Worm (Caenorhabditis elegans) whole organism, dauer: ENCODE measurements around the gene F32B6.4.

Experiments used
- unc-62 ChIP-seq: sonication (generic microtip); optimal IDR thresholded peaks from 2 replicates; lab custom pipeline; 2017; ENCODE audit warnings: missing biosample characterization, missing genetic modification reagents, missing genetic modification characterization

F32B6.4 gene

DNA sequence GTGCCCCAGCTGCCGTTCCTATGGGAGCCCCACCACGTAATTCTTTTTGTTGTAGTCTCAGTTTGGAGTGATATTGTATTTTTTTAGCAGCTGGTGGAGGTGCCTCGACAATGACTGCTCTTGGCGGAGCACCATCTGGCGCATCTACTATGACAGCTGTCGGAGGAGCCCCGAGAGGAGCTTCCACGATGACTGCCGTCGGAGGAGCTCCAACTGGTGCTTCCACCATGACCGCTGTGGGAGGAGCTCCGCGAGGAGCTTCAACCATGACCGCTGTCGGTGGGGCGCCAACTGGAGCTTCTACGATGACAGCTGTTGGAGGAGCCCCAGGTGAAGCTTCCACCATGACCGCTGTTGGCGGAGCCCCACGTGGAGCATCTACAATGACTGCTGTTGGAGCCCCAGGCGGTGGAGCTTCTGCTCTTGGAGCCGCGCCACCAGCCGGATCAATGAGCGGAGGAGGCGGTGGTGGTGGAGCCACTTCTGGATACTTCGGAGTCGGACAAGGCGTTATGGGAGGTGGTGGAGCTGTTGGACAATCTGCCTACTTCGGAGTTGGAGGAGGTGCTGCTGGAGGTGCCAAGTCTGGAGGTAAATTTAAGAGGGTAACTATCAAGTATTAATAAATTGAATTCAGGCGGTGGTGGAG lies 38.9 kb downstream of the F32B6.4 start:
- no peak for TF ChIP-seq unc-62 (GFP tag; lab: Kevin White, UChicago)

DNA sequence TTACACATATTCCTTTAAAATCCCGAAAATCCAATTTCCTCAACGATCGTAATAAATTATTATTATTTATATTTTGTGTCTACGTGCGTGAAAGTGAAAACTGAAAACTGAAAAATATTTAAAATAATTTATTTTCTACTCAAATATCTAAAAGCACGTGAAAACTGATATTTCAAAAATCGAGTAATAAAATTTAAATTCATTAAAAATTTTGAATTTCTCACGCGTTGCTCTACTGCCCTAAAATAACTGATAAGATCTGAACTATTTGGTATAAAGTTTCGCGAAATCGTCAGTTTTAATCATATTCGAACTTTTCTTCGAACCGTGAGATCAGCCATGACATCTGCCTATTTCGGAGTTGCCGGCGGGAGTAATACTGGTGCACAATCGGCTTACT lies 39.6 kb downstream of the F32B6.4 start, which contains the start of gene ssq-1:
ssq-1 (plus strand) TSS at position 301 of the 400 bp plus-strand sequence.
- no peak for TF ChIP-seq unc-62 (GFP tag; lab: Kevin White, UChicago)

DNA sequence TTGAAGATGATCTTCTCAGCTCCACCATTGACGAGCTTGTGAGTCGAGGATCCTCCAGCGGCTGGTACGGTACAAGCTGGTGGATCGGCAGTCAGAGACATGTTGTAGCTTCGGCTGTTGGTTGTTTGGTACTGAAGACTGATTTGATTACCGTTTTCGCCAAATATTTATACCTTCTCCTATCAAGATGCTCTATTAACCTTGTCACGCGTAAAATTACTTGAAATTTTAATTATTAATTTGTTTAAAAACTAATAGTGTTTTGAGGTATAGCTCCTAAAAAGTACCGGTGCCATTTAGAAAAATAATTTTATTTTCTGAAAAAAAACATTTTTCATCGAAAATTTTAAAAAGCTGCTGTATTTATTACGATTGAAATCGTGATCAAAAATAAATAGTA lies 40.9 kb downstream of the F32B6.4 start, which contains the start of gene ssp-10:
ssp-10 (minus strand) TSS at position 101 of the 400 bp plus-strand sequence.
- TF ChIP-seq unc-62 (GFP tag; lab: Kevin White, UChicago) = no peak

ce11 chrIV:9849624-9850023 lies 42.2 kb downstream of the F32B6.4 start, which contains the start of gene K07F5.8:
K07F5.8 (minus strand) TSS chrIV:9849724.
- TF ChIP-seq unc-62 (GFP tag; lab: Kevin White, UChicago) = no peak

ce11 chrIV:9848075-9848474 lies 43.8 kb downstream of the F32B6.4 start, which contains the start of gene K07F5.7:
K07F5.7 (minus strand) TSS chrIV:9848175.
- no peak for TF ChIP-seq unc-62 (GFP tag; lab: Kevin White, UChicago)

- no peak for TF ChIP-seq unc-62 (GFP tag; lab: Kevin White, UChicago)
These were observed 45.3 kb downstream of the F32B6.4 start, which contains the start of gene K07F5.6 for ce11 chrIV:9846574-9846973. K07F5.6 (minus strand) TSS chrIV:9846674.

ce11 chrIV:9843760-9844159 lies 48.1 kb downstream of the F32B6.4 start, which contains the start of gene nspd-2:
nspd-2 (plus strand) TSS chrIV:9844060.
- TF ChIP-seq unc-62 (GFP tag; lab: Kevin White, UChicago) = no peak

ce11 chrIV:9842071-9842470 lies 49.8 kb downstream of the F32B6.4 start, which contains the start of gene K07F5.17:
K07F5.17 (plus strand) TSS chrIV:9842371.
- no peak for TF ChIP-seq unc-62 (GFP tag; lab: Kevin White, UChicago)

DNA sequence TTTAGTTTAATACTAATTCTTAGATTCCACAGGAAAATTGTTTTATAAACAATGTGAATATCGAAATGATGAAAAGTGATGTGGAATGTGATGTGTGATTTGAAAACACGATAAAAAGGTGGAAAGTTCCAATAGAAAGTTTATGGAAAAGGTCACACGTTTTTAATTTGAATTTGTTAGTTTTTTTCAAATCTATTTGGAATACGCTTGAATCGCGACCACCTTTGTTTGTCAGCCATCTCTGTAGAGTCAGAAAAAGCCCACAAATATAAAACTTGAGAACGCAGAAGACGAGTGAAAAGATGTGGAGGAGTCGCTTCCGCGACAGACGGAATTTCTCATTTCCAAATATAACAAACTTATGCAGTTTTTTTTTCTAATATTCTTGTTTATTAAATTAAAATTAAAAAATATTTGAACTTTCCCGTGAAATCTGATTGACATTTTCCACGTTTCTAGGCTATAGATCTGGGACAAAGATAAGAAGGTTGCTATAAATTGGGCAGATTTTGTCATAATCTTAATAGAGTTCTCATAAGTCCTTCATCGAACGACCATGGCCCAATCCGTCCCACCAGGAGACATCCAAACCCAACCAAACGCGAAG lies 50.8 kb downstream of the F32B6.4 start, which contains the start of the genes kin-24 and msp-56:
kin-24 (minus strand) TSS at position 101 of the 607 bp plus-strand sequence.
msp-56 (plus strand) TSS at position 557 of the 607 bp plus-strand sequence.
- no peak for TF ChIP-seq unc-62 (GFP tag; lab: Kevin White, UChicago)
